Worm (Caenorhabditis elegans): ENCODE measurements around the gene hacd-1.

DNA sequence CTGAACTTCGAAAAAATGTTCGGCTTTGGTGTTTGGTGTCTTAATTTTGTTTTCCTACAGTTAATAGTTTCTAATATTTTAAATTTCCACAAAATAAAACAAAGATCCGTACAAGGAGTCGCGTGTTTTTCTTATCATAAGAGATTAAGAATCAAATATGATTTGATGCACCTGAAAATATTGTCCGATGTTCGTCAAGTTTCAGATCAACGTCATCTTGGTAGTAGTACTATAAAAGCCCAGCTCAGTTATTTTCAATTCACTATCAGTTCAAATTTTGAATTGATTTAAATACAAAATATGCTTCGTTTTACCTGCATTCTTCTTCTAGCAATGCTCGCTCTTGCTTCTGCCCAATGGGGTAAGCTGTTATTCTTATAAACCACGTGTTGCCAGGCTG is 15.1 kb upstream of the hacd-1 start, which contains the start of gene cnc-5:
- TF ChIP-seq ceh-39 (tag; optimal IDR thresholded peaks at IDR 0.05) (no peak), nhr-237 (tag; optimal IDR thresholded peaks at IDR 0.05) (no peak), unc-39 (tag; optimal IDR thresholded peaks at IDR 0.05) (no peak), ztf-11 (tag; optimal IDR thresholded peaks at IDR 0.05) (no peak), blmp-1 (tag; optimal IDR thresholded peaks at IDR 0.05) (no peak), nhr-76 (tag; optimal IDR thresholded peaks at IDR 0.05) (no peak), mep-1 (tag; optimal IDR thresholded peaks at IDR 0.05) (no peak)
